Worm (Caenorhabditis elegans) whole organism, L3 larva: Measurements from ENCODE around the gene W06G6.20.

Experiments
- ZK546.5 ChIP-seq: sonication (generic microtip); optimal IDR thresholded peaks from 2 replicates; lab custom pipeline; 2017; ENCODE audit warnings: missing biosample characterization, missing genetic modification characterization
- aly-2 ChIP-seq: fragments of 150-350 bp; optimal IDR thresholded peaks from 2 replicates; lab custom pipeline; 2014; ENCODE audit warnings: missing biosample characterization, missing genetic modification characterization
- ceh-28 ChIP-seq: fragments of 150-350 bp; optimal IDR thresholded peaks from 2 replicates; lab custom pipeline; 2014; ENCODE audit warnings: missing biosample characterization, missing genetic modification reagents, missing genetic modification characterization
- ceh-9 ChIP-seq: sonication (generic microtip); optimal IDR thresholded peaks from 2 replicates; lab custom pipeline; 2018; ENCODE audit warnings: missing biosample characterization, missing genetic modification characterization
- egl-27 ChIP-seq: sonication (generic microtip); optimal IDR thresholded peaks from 4 replicates; lab custom pipeline; 2017; ENCODE audit warnings: missing biosample characterization, missing genetic modification reagents, missing genetic modification characterization
- egl-5 ChIP-seq: fragments of 150-350 bp; optimal IDR thresholded peaks from 2 replicates; lab custom pipeline; 2017; ENCODE audit warnings: missing biosample characterization, missing genetic modification reagents, missing genetic modification characterization, inconsistent platforms
- elt-2 ChIP-seq: sonication (generic microtip); optimal IDR thresholded peaks from 2 replicates; lab custom pipeline; 2016; ENCODE audit warnings: missing genetic modification reagents, mild to moderate bottlenecking, missing genetic modification characterization, missing compliant biosample characterization
- elt-3 ChIP-seq, 3 experiments: fragments of 150-350 bp in 1 of 3; sonication (generic microtip) in 2 of 3; optimal IDR thresholded peaks; 2 replicates in 2 of 3; 4 replicates in 1 of 3; lab custom pipeline; 2014 to 2017; ENCODE audit warnings: missing biosample characterization in 3 of 3, missing genetic modification characterization in 3 of 3
- eor-1 ChIP-seq, 2 experiments: fragments of 150-350 bp; optimal IDR thresholded peaks; 2 replicates each; lab custom pipeline; 2014 to 2018; ENCODE audit warnings: missing biosample characterization in 2 of 2, missing genetic modification characterization in 2 of 2
- fkh-10 ChIP-seq: sonication (generic microtip); optimal IDR thresholded peaks from 2 replicates; lab custom pipeline; 2017; ENCODE audit warnings: missing biosample characterization, missing genetic modification reagents, missing genetic modification characterization
- fkh-2 ChIP-seq: fragments of 150-350 bp; optimal IDR thresholded peaks from 2 replicates; lab custom pipeline; 2014; ENCODE audit warnings: missing biosample characterization, missing genetic modification reagents, missing genetic modification characterization
- jun-1 ChIP-seq: fragments of 150-350 bp; optimal IDR thresholded peaks from 2 replicates; lab custom pipeline; 2014; ENCODE audit warnings: missing biosample characterization, missing genetic modification reagents, missing genetic modification characterization
- lin-39 ChIP-seq: fragments of 150-350 bp; optimal IDR thresholded peaks from 2 replicates; lab custom pipeline; 2018; ENCODE audit warnings: missing biosample characterization, missing genetic modification reagents, missing genetic modification characterization
- mdl-1 ChIP-seq: fragments of 150-350 bp; optimal IDR thresholded peaks from 2 replicates; lab custom pipeline; 2014; ENCODE audit warnings: missing biosample characterization, missing genetic modification characterization
- nhr-11 ChIP-seq: fragments of 150-350 bp; optimal IDR thresholded peaks from 2 replicates; lab custom pipeline; 2014; ENCODE audit warnings: missing biosample characterization, missing genetic modification characterization
- nhr-237 ChIP-seq: fragments of 150-350 bp; optimal IDR thresholded peaks from 2 replicates; lab custom pipeline; 2014; ENCODE audit warnings: missing biosample characterization, missing genetic modification characterization
- nhr-25 ChIP-seq: sonication (generic microtip); optimal IDR thresholded peaks from 2 replicates; lab custom pipeline; 2017; ENCODE audit warnings: missing biosample characterization, missing genetic modification characterization
- nhr-28 ChIP-seq: fragments of 150-350 bp; optimal IDR thresholded peaks from 2 replicates; lab custom pipeline; 2014; ENCODE audit warnings: missing biosample characterization, missing genetic modification characterization
- nhr-67 ChIP-seq: fragments of 150-350 bp; optimal IDR thresholded peaks from 2 replicates; lab custom pipeline; 2014; ENCODE audit warnings: missing biosample characterization, missing genetic modification characterization
- nhr-77 ChIP-seq: fragments of 150-350 bp; optimal IDR thresholded peaks from 2 replicates; lab custom pipeline; 2014; ENCODE audit warnings: missing biosample characterization, missing genetic modification characterization
- pha-4 ChIP-seq: fragments of 150-350 bp; optimal IDR thresholded peaks from 2 replicates; lab custom pipeline; 2014; ENCODE audit warnings: missing biosample characterization, missing genetic modification reagents, missing genetic modification characterization
- pqm-1 ChIP-seq: fragments of 150-350 bp; optimal IDR thresholded peaks from 2 replicates; lab custom pipeline; 2017; ENCODE audit warnings: missing biosample characterization, missing genetic modification characterization, inconsistent platforms
- sea-2 ChIP-seq: fragments of 150-350 bp; sonication (generic microtip); optimal IDR thresholded peaks from 4 replicates; lab custom pipeline; 2014; ENCODE audit warnings: missing biosample characterization, missing genetic modification reagents, missing genetic modification characterization
- skn-1 ChIP-seq: fragments of 150-350 bp; optimal IDR thresholded peaks from 2 replicates; lab custom pipeline; 2014; ENCODE audit warnings: missing biosample characterization, missing genetic modification characterization
- snpc-4 ChIP-seq: fragments of 150-350 bp; optimal IDR thresholded peaks from 2 replicates; lab custom pipeline; 2014; ENCODE audit warnings: missing biosample characterization, missing genetic modification characterization
- ztf-11 ChIP-seq: fragments of 150-350 bp; optimal IDR thresholded peaks from 2 replicates; lab custom pipeline; 2014; ENCODE audit warnings: missing biosample characterization, missing genetic modification characterization
- ztf-4 ChIP-seq: fragments of 150-350 bp; optimal IDR thresholded peaks from 2 replicates; lab custom pipeline; 2014; ENCODE audit warnings: missing biosample characterization, missing genetic modification characterization

W06G6.20 gene

DNA sequence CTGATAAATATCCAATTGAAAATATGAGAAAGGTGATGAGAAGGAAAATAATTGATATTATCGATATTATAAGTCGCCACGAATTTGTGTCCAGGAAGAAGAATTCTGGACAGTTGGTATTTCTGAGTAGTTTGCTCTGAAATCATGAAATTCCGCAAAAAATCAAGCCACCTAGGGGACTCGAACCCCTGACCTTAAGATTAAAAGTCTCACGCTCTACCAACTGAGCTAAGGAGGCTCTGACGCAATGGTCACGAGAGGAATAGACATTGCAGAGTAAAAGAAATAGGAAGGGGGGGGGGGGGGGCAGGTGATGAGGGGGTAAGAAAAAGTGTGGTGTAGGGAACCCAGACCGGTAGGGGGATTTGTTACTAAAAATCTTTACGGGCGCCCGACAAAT is 26.3 kb downstream of the W06G6.20 start:
- TF ChIP-seq nhr-237 (no peak), elt-2 (tag; lab: Kevin White, UChicago) (peak; percentile 18)

DNA sequence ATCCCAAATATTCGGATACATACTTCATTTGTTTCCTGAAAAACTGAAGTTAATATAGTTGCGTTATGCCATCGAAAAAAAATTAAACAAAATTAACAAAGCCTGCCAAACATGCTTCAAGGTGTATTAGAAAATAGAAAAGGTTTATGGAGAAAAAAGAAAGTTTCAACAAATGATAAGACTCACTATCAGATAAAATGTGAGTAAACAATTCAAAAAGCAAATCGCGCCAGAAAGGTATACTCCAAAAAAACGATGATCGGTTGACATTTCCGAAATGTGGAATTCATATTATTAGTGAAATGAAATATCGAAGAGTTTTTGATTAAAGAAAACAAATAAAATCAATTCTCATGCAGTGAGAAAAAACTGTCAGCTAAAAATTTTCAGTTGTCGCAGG is 27.3 kb downstream of the W06G6.20 start, which contains the start of gene Y70C5A.3:
Gene Y70C5A.3, minus strand, starts transcription at position 50 of the 400 bp plus-strand sequence.
- TF ChIP-seq pha-4 (tag; lab: Kevin White, UChicago), result peak; percentile 19
- peak; percentile 60 for TF ChIP-seq elt-2 (tag; lab: Kevin White, UChicago)
- TF ChIP-seq pqm-1 (tag; lab: Kevin White, UChicago), result peak; percentile 30
- no peak for TF ChIP-seq jun-1 (tag; lab: Kevin White, UChicago)

DNA sequence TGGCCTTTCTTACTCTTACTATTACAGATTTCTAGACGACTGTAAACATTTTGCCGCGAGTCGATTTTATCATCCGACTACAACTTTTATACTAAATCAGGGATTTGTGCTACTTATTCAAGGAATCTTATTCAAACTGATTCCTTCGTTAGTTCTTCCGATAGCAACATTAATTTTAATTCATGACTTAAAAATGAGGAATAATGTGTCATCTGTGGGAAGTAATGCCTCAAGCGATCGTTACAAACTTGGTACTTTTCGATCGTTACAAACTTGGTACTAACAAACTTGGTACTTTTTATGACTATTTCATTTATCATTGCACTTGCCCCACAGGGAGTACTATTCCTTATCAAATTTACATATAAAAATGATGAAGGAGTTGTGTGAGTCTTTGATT is 30.7 kb downstream of the W06G6.20 start, which contains the start of gene Y70C5A.4:
Gene Y70C5A.4, plus strand, starts transcription at position 301 of the 400 bp plus-strand sequence.
- TF ChIP-seq nhr-77 (tag; lab: Kevin White, UChicago), result no peak
- TF ChIP-seq egl-5, result no peak
- no peak for TF ChIP-seq sea-2 (GFP tag; lab: Kevin White, UChicago)
- no peak for TF ChIP-seq pqm-1 (tag; lab: Kevin White, UChicago)
- TF ChIP-seq aly-2 (tag; lab: Kevin White, UChicago), result no peak
- no peak for TF ChIP-seq elt-2 (tag; lab: Kevin White, UChicago)
- TF ChIP-seq eor-1 (tag; optimal IDR thresholded peaks at IDR 0.05; lab: Kevin White, UChicago), result no peak
- TF ChIP-seq fkh-2 (tag; lab: Kevin White, UChicago), result no peak
- TF ChIP-seq ceh-28 (tag; lab: Kevin White, UChicago), result no peak
- TF ChIP-seq pha-4 (tag; lab: Kevin White, UChicago), result no peak
- no peak for TF ChIP-seq skn-1 (tag; lab: Kevin White, UChicago)
- no peak for TF ChIP-seq elt-3 (tag; optimal IDR thresholded peaks at IDR 0.05; lab: Kevin White, UChicago)
- TF ChIP-seq mdl-1 (tag; lab: Kevin White, UChicago), result no peak
- no peak for TF ChIP-seq ztf-4 (tag; lab: Kevin White, UChicago)
- no peak for TF ChIP-seq lin-39
- TF ChIP-seq jun-1 (tag; lab: Kevin White, UChicago), result no peak
- no peak for TF ChIP-seq ztf-11 (tag; lab: Kevin White, UChicago)
- no peak for TF ChIP-seq ceh-9 (tag; lab: Kevin White, UChicago)
- no peak for TF ChIP-seq nhr-11 (tag; lab: Kevin White, UChicago)
- TF ChIP-seq fkh-10 (GFP tag; lab: Kevin White, UChicago), result no peak

- TF ChIP-seq pha-4 (tag; lab: Kevin White, UChicago) (peak; percentile 66), elt-2 (tag; lab: Kevin White, UChicago) (peak; percentile 76), pqm-1 (tag; lab: Kevin White, UChicago) (peak; percentile 33), nhr-67 (tag; lab: Kevin White, UChicago) (no peak), snpc-4 (tag; lab: Kevin White, UChicago) (no peak), skn-1 (tag; lab: Kevin White, UChicago) (no peak)
These were observed 37.3 kb downstream of the W06G6.20 start, which contains the start of gene srw-54 for ce11 chrV:16610791-16611385. Gene srw-54, plus strand, starts transcription at chrV:16611335.

DNA sequence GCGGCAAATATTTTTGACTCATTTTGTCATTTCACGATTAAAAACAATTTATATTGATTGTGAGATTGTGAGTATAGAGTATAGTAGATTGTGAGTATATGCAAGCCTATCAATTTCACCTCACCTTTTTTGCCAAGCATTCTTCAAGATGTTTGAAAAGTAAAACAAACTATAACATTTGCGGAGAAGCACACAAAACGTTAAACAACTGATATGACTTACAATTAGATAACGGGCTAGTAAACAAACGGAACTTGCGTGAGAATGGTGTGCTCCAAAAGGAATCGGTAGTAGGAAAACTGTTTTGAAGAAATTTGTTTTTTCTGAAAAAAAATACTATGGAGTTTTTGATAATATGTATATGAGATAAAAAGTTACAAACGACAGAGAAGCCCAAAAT is 38.1 kb downstream of the W06G6.20 start:
- TF ChIP-seq pqm-1 (tag; lab: Kevin White, UChicago) (peak; percentile 78), ceh-9 (tag; lab: Kevin White, UChicago) (no peak), pha-4 (tag; lab: Kevin White, UChicago) (peak; percentile 48), elt-2 (tag; lab: Kevin White, UChicago) (peak; percentile 87), nhr-25 (tag; lab: Kevin White, UChicago) (no peak), jun-1 (tag; lab: Kevin White, UChicago) (peak; percentile 48)

ce11 chrV:16608478-16608877 is 39.7 kb downstream of the W06G6.20 start:
- TF ChIP-seq pqm-1 (tag; lab: Kevin White, UChicago) (peak; percentile 81), mdl-1 (tag; lab: Kevin White, UChicago) (no peak), pha-4 (tag; lab: Kevin White, UChicago) (peak; percentile 56), elt-2 (tag; lab: Kevin White, UChicago) (peak; percentile 59), jun-1 (tag; lab: Kevin White, UChicago) (peak; percentile 63), ZK546.5 (no peak)
- TF ChIP-seq, all 47 proteins: peak for 4

DNA sequence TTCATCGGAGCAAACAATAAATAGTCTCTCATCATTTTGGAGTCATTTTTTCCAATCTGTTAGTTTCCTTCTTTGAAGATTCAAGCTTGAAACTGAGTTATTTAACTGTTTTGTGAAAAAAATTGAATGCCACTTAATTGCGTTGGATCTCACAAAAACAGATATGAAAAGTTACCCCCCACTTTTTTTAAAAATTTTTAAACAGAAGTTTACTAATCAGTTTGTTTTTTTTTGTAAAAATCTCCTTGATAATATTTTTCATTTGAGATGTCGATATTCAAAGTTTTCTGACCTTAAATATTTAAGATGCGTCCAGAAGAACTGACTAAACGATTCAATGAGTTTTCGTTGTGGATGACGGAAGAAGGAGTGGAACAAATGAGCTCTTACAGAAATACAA is 41.9 kb downstream of the W06G6.20 start, which contains the start of gene Y32B12C.1:
Gene Y32B12C.1, plus strand, starts transcription at position 301 of the 400 bp plus-strand sequence.
- TF ChIP-seq nhr-77 (tag; lab: Kevin White, UChicago), result no peak
- no peak for TF ChIP-seq egl-27 (tag; lab: Kevin White, UChicago)
- TF ChIP-seq snpc-4 (tag; lab: Kevin White, UChicago), result no peak
- TF ChIP-seq pqm-1 (tag; lab: Kevin White, UChicago), result no peak
- TF ChIP-seq lin-39, result no peak
- TF ChIP-seq nhr-28 (tag; lab: Kevin White, UChicago), result no peak
- TF ChIP-seq ceh-28 (tag; lab: Kevin White, UChicago), result no peak
- no peak for TF ChIP-seq fkh-10 (GFP tag; lab: Kevin White, UChicago)
- TF ChIP-seq, all 47 proteins: peak for 0
